Worm (Caenorhabditis elegans) whole organism, L2 larva: ENCODE results near the gene cup-4.

Source experiments
- C34F6.9 ChIP-seq: fragments of 150-350 bp; optimal IDR thresholded peaks from 2 replicates; lab custom pipeline; 2014; ENCODE audit warnings: missing biosample characterization, missing genetic modification characterization
- R02D3.7 ChIP-seq: fragments of 150-350 bp; optimal IDR thresholded peaks from 2 replicates; lab custom pipeline; 2014; ENCODE audit warnings: missing biosample characterization, missing genetic modification characterization
- alr-1 ChIP-seq: fragments of 150-350 bp; optimal IDR thresholded peaks from 2 replicates; lab custom pipeline; 2014; ENCODE audit warnings: missing biosample characterization, missing genetic modification characterization
- ama-1 ChIP-seq: fragments of 150-350 bp; optimal IDR thresholded peaks from 2 replicates; lab custom pipeline; 2018; ENCODE audit warnings: inconsistent platforms
- blmp-1 ChIP-seq: sonication (generic microtip); optimal IDR thresholded peaks from 2 replicates; lab custom pipeline; 2017; ENCODE audit warnings: missing genetic modification characterization, mild to moderate bottlenecking, missing compliant biosample characterization, antibody characterized with exemption, moderate library complexity; ENCODE audit not compliant: insufficient read depth
- ceh-16 ChIP-seq: fragments of 150-350 bp; optimal IDR thresholded peaks from 2 replicates; lab custom pipeline; 2014; ENCODE audit warnings: missing biosample characterization, missing genetic modification characterization
- crh-2 ChIP-seq: sonication (generic microtip); optimal IDR thresholded peaks from 2 replicates; lab custom pipeline; 2017; ENCODE audit warnings: missing biosample characterization, missing genetic modification characterization
- egl-27 ChIP-seq: sonication (generic microtip); optimal IDR thresholded peaks from 3 replicates; lab custom pipeline; 2017; ENCODE audit warnings: missing biosample characterization, missing genetic modification reagents, missing genetic modification characterization
- elt-1 ChIP-seq: fragments of 150-350 bp; optimal IDR thresholded peaks from 2 replicates; lab custom pipeline; 2014; ENCODE audit warnings: missing biosample characterization, missing genetic modification characterization
- elt-3 ChIP-seq: sonication (generic microtip); optimal IDR thresholded peaks from 2 replicates; lab custom pipeline; 2017; ENCODE audit warnings: missing biosample characterization, missing genetic modification characterization
- fos-1 ChIP-seq: fragments of 150-350 bp; optimal IDR thresholded peaks from 2 replicates; lab custom pipeline; 2014; ENCODE audit warnings: missing biosample characterization, missing genetic modification characterization
- gmeb-1 ChIP-seq: fragments of 150-350 bp; optimal IDR thresholded peaks from 2 replicates; lab custom pipeline; 2014; ENCODE audit warnings: missing biosample characterization, missing genetic modification characterization
- lin-13 ChIP-seq: fragments of 150-350 bp; optimal IDR thresholded peaks from 2 replicates; lab custom pipeline; 2014; ENCODE audit warnings: missing biosample characterization, missing genetic modification reagents, missing genetic modification characterization
- lin-39 ChIP-seq: fragments of 150-350 bp; optimal IDR thresholded peaks from 2 replicates; lab custom pipeline; 2014; ENCODE audit warnings: missing biosample characterization, missing genetic modification reagents, missing genetic modification characterization
- lsy-2 ChIP-seq, 2 experiments: fragments of 150-350 bp in 1 of 2; sonication (generic microtip) in 1 of 2; optimal IDR thresholded peaks; 2 replicates each; lab custom pipeline; 2014 to 2017; ENCODE audit warnings: missing biosample characterization in 2 of 2, missing genetic modification characterization in 2 of 2
- mab-5 ChIP-seq: fragments of 150-350 bp; optimal IDR thresholded peaks from 2 replicates; lab custom pipeline; 2014; ENCODE audit warnings: missing biosample characterization, missing genetic modification characterization
- mbf-1 ChIP-seq: sonication (generic microtip); optimal IDR thresholded peaks from 2 replicates; lab custom pipeline; 2017; ENCODE audit warnings: missing biosample characterization, missing genetic modification characterization
- mdl-1 ChIP-seq, 2 experiments: fragments of 150-350 bp in 1 of 2; sonication (generic microtip) in 1 of 2; optimal IDR thresholded peaks; 2 replicates each; lab custom pipeline; 2017; ENCODE audit warnings: missing biosample characterization in 2 of 2, missing genetic modification characterization in 2 of 2
- nhr-10 ChIP-seq: sonication (generic microtip); optimal IDR thresholded peaks from 2 replicates; lab custom pipeline; 2017; ENCODE audit warnings: missing biosample characterization, missing genetic modification characterization
- nhr-11 ChIP-seq: fragments of 150-350 bp; optimal IDR thresholded peaks from 2 replicates; lab custom pipeline; 2014; ENCODE audit warnings: missing biosample characterization, missing genetic modification characterization
- nhr-129 ChIP-seq: fragments of 150-350 bp; optimal IDR thresholded peaks from 2 replicates; lab custom pipeline; 2014; ENCODE audit warnings: missing biosample characterization, missing genetic modification characterization
- nhr-21 ChIP-seq: fragments of 150-350 bp; optimal IDR thresholded peaks from 2 replicates; lab custom pipeline; 2014; ENCODE audit warnings: missing biosample characterization, missing genetic modification characterization
- nhr-237 ChIP-seq: fragments of 150-350 bp; optimal IDR thresholded peaks from 2 replicates; lab custom pipeline; 2014; ENCODE audit warnings: missing biosample characterization, missing genetic modification characterization
- nhr-25 ChIP-seq: fragments of 150-350 bp; sonication (generic microtip); optimal IDR thresholded peaks from 3 replicates; lab custom pipeline; 2014; ENCODE audit warnings: missing biosample characterization, missing genetic modification characterization
- nhr-6 ChIP-seq: fragments of 150-350 bp; optimal IDR thresholded peaks from 2 replicates; lab custom pipeline; 2014; ENCODE audit warnings: missing biosample characterization, missing genetic modification characterization
- nhr-77 ChIP-seq: fragments of 150-350 bp; optimal IDR thresholded peaks from 2 replicates; lab custom pipeline; 2014; ENCODE audit warnings: missing biosample characterization, missing genetic modification characterization
- peb-1 ChIP-seq: fragments of 150-350 bp; optimal IDR thresholded peaks from 2 replicates; lab custom pipeline; 2014; ENCODE audit warnings: missing biosample characterization, missing genetic modification characterization
- sem-4 ChIP-seq: fragments of 150-350 bp; optimal IDR thresholded peaks from 2 replicates; lab custom pipeline; 2014; ENCODE audit warnings: missing biosample characterization, missing genetic modification reagents, missing genetic modification characterization
- skn-1 ChIP-seq: sonication (generic microtip); optimal IDR thresholded peaks from 2 replicates; lab custom pipeline; 2017; ENCODE audit warnings: missing biosample characterization, missing genetic modification characterization
- sma-3 ChIP-seq: sonication (generic microtip); optimal IDR thresholded peaks from 2 replicates; lab custom pipeline; 2016; ENCODE audit warnings: missing genetic modification reagents, missing genetic modification characterization, missing compliant biosample characterization
- sma-9 ChIP-seq, 2 experiments: fragments of 150-350 bp in 1 of 2; sonication (generic microtip) in 1 of 2; optimal IDR thresholded peaks; 2 replicates each; lab custom pipeline; 2014 to 2016; ENCODE audit warnings: missing genetic modification characterization in 2 of 2, mild to moderate bottlenecking in 1 of 2, missing biosample characterization in 1 of 2, missing compliant biosample characterization in 1 of 2, missing genetic modification reagents in 1 of 2, moderate library complexity in 1 of 2
- unc-39 ChIP-seq: fragments of 150-350 bp; optimal IDR thresholded peaks from 2 replicates; lab custom pipeline; 2014; ENCODE audit warnings: missing biosample characterization, missing genetic modification characterization
- zag-1 ChIP-seq: fragments of 150-350 bp; optimal IDR thresholded peaks from 2 replicates; lab custom pipeline; 2014; ENCODE audit warnings: missing biosample characterization, missing genetic modification characterization
- ztf-1 ChIP-seq: fragments of 200-800 bp; sonication (Bioruptor generic); conservative IDR thresholded peaks from 2 replicates; pipeline ENCODE4 v1.3.6; 2022; ENCODE audit warnings: missing genetic modification characterization, missing compliant biosample characterization
- ztf-11 ChIP-seq: sonication (generic microtip); optimal IDR thresholded peaks from 2 replicates; lab custom pipeline; 2017; ENCODE audit warnings: missing biosample characterization, missing genetic modification characterization
- ztf-4 ChIP-seq: fragments of 150-350 bp; optimal IDR thresholded peaks from 2 replicates; lab custom pipeline; 2014; ENCODE audit warnings: missing biosample characterization, missing genetic modification characterization

Gene cup-4

DNA sequence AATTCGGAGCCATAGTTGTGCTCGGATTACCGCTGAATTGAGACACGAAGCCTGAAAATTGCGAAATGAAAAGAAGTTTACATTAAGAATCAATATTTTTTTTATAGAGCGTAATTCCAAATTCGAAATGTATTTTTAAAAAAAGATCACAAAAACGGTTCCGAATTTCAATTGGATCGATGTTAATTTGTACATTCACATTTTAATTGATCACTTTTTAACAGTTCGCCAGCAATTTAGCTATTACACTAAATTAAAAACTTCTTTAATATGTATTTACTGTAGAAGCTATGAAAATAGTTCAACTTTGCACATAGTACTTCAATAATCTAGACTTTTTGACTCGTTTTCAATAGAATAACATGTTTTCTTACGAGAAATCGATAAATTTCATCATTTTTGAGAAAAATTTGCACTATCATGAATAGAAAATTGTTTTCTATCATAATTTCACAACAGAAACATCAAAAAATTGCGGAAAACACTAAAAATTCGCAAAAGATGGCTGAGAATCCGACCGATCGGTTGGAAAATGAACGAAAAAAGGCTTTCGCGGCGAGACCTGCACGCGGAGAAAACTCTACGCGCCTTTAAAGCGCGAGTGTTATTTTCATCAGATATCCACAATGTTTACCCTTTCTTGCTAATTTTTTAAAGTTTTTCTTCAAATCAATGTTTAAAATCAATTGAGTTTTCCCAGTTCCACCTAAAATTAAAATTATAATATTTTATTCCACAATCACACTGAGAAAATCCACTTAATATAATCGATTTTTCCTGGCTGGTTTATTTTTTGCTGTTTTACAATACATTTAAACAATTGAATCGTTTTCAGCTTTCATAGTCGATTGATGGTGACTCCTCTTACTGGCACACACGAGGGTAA lies 37.5 kb upstream of the cup-4 start, which contains the start of the genes egl-45 and kcmf-1:
Gene egl-45, minus strand, starts transcription at position 51 of the 886 bp plus-strand sequence.
Gene kcmf-1, plus strand, starts transcription at position 836 of the 886 bp plus-strand sequence.
- TF ChIP-seq lsy-2 (tag; optimal IDR thresholded peaks at IDR 0.05; lab: Kevin White, UChicago) (peak in 1 of 2 experiments; percentile 61), C34F6.9 (tag; lab: Kevin White, UChicago) (peak; percentile 42), egl-27 (no peak), nhr-129 (tag; lab: Kevin White, UChicago) (peak; percentile 12)

DNA sequence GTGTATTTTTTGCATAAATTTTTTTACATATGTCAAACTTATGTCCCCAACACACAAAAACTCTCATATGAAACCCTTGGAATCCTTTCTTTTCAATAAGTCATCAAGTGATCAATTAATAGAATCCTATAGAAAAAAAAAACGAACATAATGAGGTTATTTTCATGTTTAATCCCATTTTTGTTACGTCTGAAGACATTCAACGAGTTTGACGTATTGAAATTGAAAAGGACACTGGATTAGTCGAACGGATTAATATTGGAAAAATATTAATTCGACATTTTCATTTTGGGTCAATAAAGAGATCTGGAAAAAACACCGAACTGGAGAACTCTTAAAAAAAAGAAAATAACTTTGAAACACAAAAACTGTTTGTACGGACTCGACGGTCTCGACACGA lies 33.8 kb upstream of the cup-4 start:
- TF ChIP-seq mab-5 (no peak), zag-1 (no peak), blmp-1 (tag; lab: Kevin White, UChicago) (no peak), fos-1 (tag; lab: Kevin White, UChicago) (no peak), nhr-21 (tag; lab: Kevin White, UChicago) (no peak), ama-1 (lab: Kevin White, UChicago) (no peak), elt-1 (tag; lab: Kevin White, UChicago) (no peak), unc-39 (tag; lab: Kevin White, UChicago) (no peak), alr-1 (no peak), lin-13 (GFP tag; lab: Kevin White, UChicago) (no peak), R02D3.7 (tag; lab: Kevin White, UChicago) (no peak)
- TF ChIP-seq, all 48 proteins: peak for 0

- TF ChIP-seq sem-4 (no peak), crh-2 (tag; lab: Kevin White, UChicago) (no peak), peb-1 (no peak), nhr-77 (tag; lab: Kevin White, UChicago) (no peak), nhr-11 (tag; lab: Kevin White, UChicago) (no peak), lin-39 (tag; lab: Kevin White, UChicago) (no peak), lin-13 (GFP tag; lab: Kevin White, UChicago) (no peak), sma-3 (GFP tag; lab: Kevin White, UChicago) (no peak), R02D3.7 (tag; lab: Kevin White, UChicago) (no peak), unc-39 (tag; lab: Kevin White, UChicago) (no peak), blmp-1 (tag; lab: Kevin White, UChicago) (no peak), nhr-237 (no peak), nhr-25 (tag; lab: Kevin White, UChicago) (no peak), elt-3 (tag; lab: Kevin White, UChicago) (no peak), ztf-4 (tag; lab: Kevin White, UChicago) (no peak), mab-5 (no peak)
Measured at ce11 chrIII:7834848-7835247, 31.4 kb upstream of the cup-4 start.

ce11 chrIII:7835684-7836083 lies 30.6 kb upstream of the cup-4 start:
- TF ChIP-seq sma-9 (GFP tag; optimal IDR thresholded peaks at IDR 0.05; lab: Kevin White, UChicago) (peak; percentile 38), sma-9 (tag; optimal IDR thresholded peaks at IDR 0.05; lab: Kevin White, UChicago) (no peak), nhr-129 (tag; lab: Kevin White, UChicago) (no peak), ztf-1 (no peak), ceh-16 (no peak), ztf-11 (no peak)

- TF ChIP-seq C34F6.9 (tag; lab: Kevin White, UChicago) (no peak), nhr-10 (tag; lab: Kevin White, UChicago) (no peak), mbf-1 (tag; lab: Kevin White, UChicago) (no peak), nhr-6 (no peak), mdl-1 (tag; optimal IDR thresholded peaks at IDR 0.05; lab: Kevin White, UChicago) (no peak), unc-39 (tag; lab: Kevin White, UChicago) (no peak), skn-1 (no peak), egl-27 (no peak), fos-1 (tag; lab: Kevin White, UChicago) (no peak), gmeb-1 (tag; lab: Kevin White, UChicago) (no peak), zag-1 (no peak), ztf-1 (no peak)
Measured at ce11 chrIII:7837567-7837966, 28.7 kb upstream of the cup-4 start.
